Fruit fly (Drosophila melanogaster) whole organism: ENCODE data around the gene CG34375.

Experiments used
- CG8478 ChIP-seq: fragments of >200 bp; optimal IDR thresholded peaks from 2 replicates; lab custom pipeline; 2018; ENCODE audit warnings: inconsistent platforms
- Dll ChIP-seq: fragments of >200 bp; optimal IDR thresholded peaks from 2 replicates; lab custom pipeline; 2017
- EcR ChIP-seq, 2 experiments: fragments of >200 bp; optimal IDR thresholded peaks; 2 replicates each; lab custom pipeline; 2017; ENCODE audit warnings: missing biosample characterization in 2 of 2, missing genetic modification characterization in 2 of 2, missing genetic modification reagents in 2 of 2
- pan ChIP-seq: fragments of >200 bp; optimal IDR thresholded peaks from 2 replicates; lab custom pipeline; 2017
- psq ChIP-seq: fragments of >200 bp; optimal IDR thresholded peaks from 2 replicates; lab custom pipeline; 2017
- usp ChIP-seq: fragments of >200 bp; optimal IDR thresholded peaks from 2 replicates; lab custom pipeline; 2017; ENCODE audit warnings: missing biosample characterization, missing genetic modification characterization, mixed read lengths

dm6 chr3R:23009480-23010115 is 764 bp downstream of the CG34375 start:
- TF ChIP-seq psq (lab: Kevin White, UChicago) (no peak), EcR (GFP tag; optimal IDR thresholded peaks at IDR 0.05; lab: Kevin White, UChicago) (no peak), CG8478 (lab: Kevin White, UChicago) (no peak), Dll (lab: Kevin White, UChicago) (no peak), usp (GFP tag; lab: Kevin White, UChicago) (no peak), pan (lab: Kevin White, UChicago) (no peak)
